Worm (Caenorhabditis elegans) whole organism, L4 larva: Measurements from ENCODE around the gene E02H9.7.
A peak's percentile ranks its signal among the peaks of the same experiment; 100 is the strongest.

Source experiments
- F44E2.7 ChIP-seq: fragments of 200-800 bp; sonication (Bioruptor generic); IDR thresholded peaks from 2 replicates; pipeline ENCODE4 v2.1.2; 2022; ENCODE audit warnings: missing genetic modification characterization, missing compliant biosample characterization
- T20F7.1 ChIP-seq: fragments of 200-800 bp; sonication (Bioruptor generic); optimal IDR thresholded peaks from 2 replicates; lab custom pipeline; 2018; ENCODE audit warnings: mild to moderate bottlenecking, missing genetic modification characterization, missing compliant biosample characterization
- T26A8.4 ChIP-seq: fragments of 200-800 bp; sonication (Bioruptor generic); IDR thresholded peaks from 2 replicates; pipeline ENCODE4 v1.3.6; 2022; ENCODE audit warnings: missing genetic modification characterization, missing compliant biosample characterization
- Y48G9A.11 ChIP-seq: fragments of 200-800 bp; sonication (Bioruptor generic); IDR thresholded peaks from 2 replicates; pipeline ENCODE4 v1.3.6; 2022; ENCODE audit warnings: missing genetic modification reagents, missing genetic modification characterization, missing compliant biosample characterization
- aha-1 ChIP-seq: fragments of 150-350 bp; peaks from one replicate; lab custom pipeline; 2014; ENCODE audit warnings: missing biosample characterization, missing genetic modification characterization
- aly-2 ChIP-seq: sonication (generic microtip); optimal IDR thresholded peaks from 2 replicates; lab custom pipeline; 2018; ENCODE audit warnings: missing biosample characterization, missing genetic modification characterization
- ceh-28 ChIP-seq: fragments of 150-350 bp; optimal IDR thresholded peaks from 2 replicates; lab custom pipeline; 2014; ENCODE audit warnings: missing biosample characterization, missing genetic modification reagents, missing genetic modification characterization
- ceh-82 ChIP-seq: sonication (generic microtip); optimal IDR thresholded peaks from 2 replicates; lab custom pipeline; 2017; ENCODE audit warnings: missing biosample characterization, missing genetic modification characterization
- ctbp-1 ChIP-seq: fragments of 200-800 bp; sonication (Bioruptor generic); IDR thresholded peaks from 2 replicates; pipeline ENCODE4 v1.3.6; 2022; ENCODE audit warnings: missing genetic modification reagents, missing genetic modification characterization, missing compliant biosample characterization
- daf-12 ChIP-seq: fragments of 150-350 bp; optimal IDR thresholded peaks from 2 replicates; lab custom pipeline; 2014; ENCODE audit warnings: missing biosample characterization, missing genetic modification reagents, missing genetic modification characterization
- daf-16 ChIP-seq, 3 experiments: sonication (generic microtip); optimal IDR thresholded peaks; 2 replicates each; lab custom pipeline; 2016 to 2017; ENCODE audit warnings: missing genetic modification characterization in 3 of 3, missing genetic modification reagents in 3 of 3, mild to moderate bottlenecking in 2 of 3, missing compliant biosample characterization in 2 of 3, missing biosample characterization in 1 of 3, moderate library complexity in 1 of 3
- dmd-6 ChIP-seq: fragments of 200-800 bp; sonication (Bioruptor generic); IDR thresholded peaks from 2 replicates; pipeline ENCODE4 v1.3.6; 2022; ENCODE audit warnings: missing genetic modification reagents, missing genetic modification characterization, missing compliant biosample characterization
- dpl-1 ChIP-seq: fragments of 150-350 bp; optimal IDR thresholded peaks from 2 replicates; lab custom pipeline; 2014; ENCODE audit warnings: missing biosample characterization, missing genetic modification reagents, missing genetic modification characterization
- duxl-1 ChIP-seq: sonication (generic microtip); optimal IDR thresholded peaks from 2 replicates; lab custom pipeline; 2016; ENCODE audit warnings: mild to moderate bottlenecking, missing genetic modification characterization, moderate library complexity, missing compliant biosample characterization; ENCODE audit not compliant: poor library complexity
- dve-1 ChIP-seq: sonication (generic microtip); optimal IDR thresholded peaks from 2 replicates; lab custom pipeline; 2017; ENCODE audit warnings: antibody characterized with exemption, mild to moderate bottlenecking, missing genetic modification characterization, missing compliant biosample characterization; ENCODE audit not compliant: insufficient read depth
- egl-27 ChIP-seq: sonication (generic microtip); optimal IDR thresholded peaks from 3 replicates; lab custom pipeline; 2017; ENCODE audit warnings: missing biosample characterization, missing genetic modification reagents, missing genetic modification characterization
- egl-43 ChIP-seq: fragments of 200-800 bp; sonication (Bioruptor generic); IDR thresholded peaks from 2 replicates; pipeline ENCODE4 v1.3.6; 2022; ENCODE audit warnings: missing genetic modification reagents, missing genetic modification characterization, missing compliant biosample characterization
- hlh-11 ChIP-seq: fragments of 200-800 bp; sonication (Bioruptor generic); optimal IDR thresholded peaks from 2 replicates; lab custom pipeline; 2018; ENCODE audit warnings: mild to moderate bottlenecking, missing genetic modification characterization, missing compliant biosample characterization
- hlh-30 ChIP-seq: sonication (generic microtip); optimal IDR thresholded peaks from 2 replicates; lab custom pipeline; 2017; ENCODE audit warnings: antibody characterized with exemption, mild to moderate bottlenecking, missing genetic modification characterization, missing compliant biosample characterization; ENCODE audit not compliant: insufficient read depth
- lin-15B ChIP-seq: fragments of 150-350 bp; sonication (generic microtip); optimal IDR thresholded peaks from 3 replicates; lab custom pipeline; 2014; ENCODE audit warnings: missing biosample characterization, missing genetic modification characterization
- lin-38 ChIP-seq: fragments of 200-800 bp; sonication (Bioruptor generic); IDR thresholded peaks from 2 replicates; pipeline ENCODE4 v1.3.6; 2022; ENCODE audit warnings: missing genetic modification reagents, missing genetic modification characterization, missing compliant biosample characterization
- lin-39 ChIP-seq: fragments of 150-350 bp; optimal IDR thresholded peaks from 2 replicates; lab custom pipeline; 2014; ENCODE audit warnings: missing biosample characterization, missing genetic modification reagents, missing genetic modification characterization
- lsy-2 ChIP-seq, 2 experiments: fragments of 150-350 bp in 1 of 2; sonication (generic microtip) in 1 of 2; optimal IDR thresholded peaks; 2 replicates each; lab custom pipeline; 2014 to 2017; ENCODE audit warnings: missing biosample characterization in 2 of 2, missing genetic modification characterization in 2 of 2
- mdt-29 ChIP-seq: fragments of 200-800 bp; sonication (Bioruptor generic); IDR thresholded peaks from 2 replicates; pipeline ENCODE4 v1.3.6; 2022; ENCODE audit warnings: missing genetic modification reagents, missing genetic modification characterization, missing compliant biosample characterization
- mes-2 ChIP-seq: sonication (generic microtip); optimal IDR thresholded peaks from 2 replicates; lab custom pipeline; 2016; ENCODE audit warnings: missing genotype, mild to moderate bottlenecking, missing genetic modification characterization, missing compliant biosample characterization; ENCODE audit not compliant: poor library complexity, severe bottlenecking
- mxl-2 ChIP-seq: fragments of 200-800 bp; sonication (Bioruptor generic); conservative IDR thresholded peaks from 2 replicates; pipeline ENCODE4 v1.3.6; 2022; ENCODE audit warnings: missing genetic modification reagents, missing genetic modification characterization, missing compliant biosample characterization
- mxl-3 ChIP-seq: fragments of 200-800 bp; sonication (Bioruptor generic); optimal IDR thresholded peaks from 2 replicates; lab custom pipeline; 2018; ENCODE audit warnings: mild to moderate bottlenecking, missing genetic modification characterization, missing compliant biosample characterization
- nhr-28 ChIP-seq: fragments of 150-350 bp; optimal IDR thresholded peaks from 2 replicates; lab custom pipeline; 2014; ENCODE audit warnings: missing biosample characterization, missing genetic modification characterization
- nhr-6 ChIP-seq: fragments of 150-350 bp; optimal IDR thresholded peaks from 2 replicates; lab custom pipeline; 2014; ENCODE audit warnings: missing biosample characterization, missing genetic modification characterization
- pha-4 ChIP-seq, 2 experiments: fragments of 150-350 bp in 1 of 2; fragments of 200-800 bp in 1 of 2; sonication (Bioruptor generic) in 1 of 2; IDR thresholded peaks in 1 of 2; optimal IDR thresholded peaks in 1 of 2; 2 replicates each; pipeline versions ENCODE4 v1.3.6 to Lab custom; 2014 to 2022; ENCODE audit warnings: missing genetic modification characterization in 2 of 2, missing genetic modification reagents in 2 of 2, missing biosample characterization in 1 of 2, missing compliant biosample characterization in 1 of 2
- php-3 ChIP-seq: fragments of 200-800 bp; sonication (Bioruptor generic); IDR thresholded peaks from 2 replicates; pipeline ENCODE4 v1.3.6; 2022; ENCODE audit warnings: missing genetic modification reagents, missing genetic modification characterization, missing compliant biosample characterization
- pqm-1 ChIP-seq: sonication (generic microtip); optimal IDR thresholded peaks from 2 replicates; lab custom pipeline; 2017; ENCODE audit warnings: missing biosample characterization, missing genetic modification characterization
- rbr-2 ChIP-seq: sonication (generic microtip); optimal IDR thresholded peaks from 2 replicates; lab custom pipeline; 2016; ENCODE audit warnings: missing genotype, missing genetic modification characterization, missing compliant biosample characterization
- skn-1 ChIP-seq: fragments of 150-350 bp; optimal IDR thresholded peaks from 2 replicates; lab custom pipeline; 2014; ENCODE audit warnings: missing biosample characterization, missing genetic modification characterization
- spr-3 ChIP-seq: fragments of 200-800 bp; sonication (Bioruptor generic); optimal IDR thresholded peaks from 2 replicates; lab custom pipeline; 2018; ENCODE audit warnings: mild to moderate bottlenecking, missing genetic modification characterization, missing compliant biosample characterization
- unc-130 ChIP-seq: sonication (generic microtip); optimal IDR thresholded peaks from 2 replicates; lab custom pipeline; 2016; ENCODE audit warnings: missing genetic modification reagents, missing genetic modification characterization, missing compliant biosample characterization
- unc-39 ChIP-seq: sonication (generic microtip); optimal IDR thresholded peaks from 2 replicates; lab custom pipeline; 2017; ENCODE audit warnings: missing biosample characterization, missing genetic modification characterization
- unc-62 ChIP-seq, 3 experiments: fragments of 150-350 bp in 1 of 3; sonication (generic microtip); optimal IDR thresholded peaks in 2 of 3; peaks in 1 of 3; 1 replicate in 1 of 3; 2 replicates in 2 of 3; lab custom pipeline; 2014 to 2017; ENCODE audit warnings: missing biosample characterization in 3 of 3, missing genetic modification characterization in 3 of 3, missing genetic modification reagents in 3 of 3, missing genotype in 1 of 3
- zfp-2 ChIP-seq: sonication (generic microtip); optimal IDR thresholded peaks from 2 replicates; lab custom pipeline; 2016; ENCODE audit warnings: mild to moderate bottlenecking, missing genetic modification characterization, missing compliant biosample characterization
- zfp-3 ChIP-seq: fragments of 200-800 bp; sonication (Bioruptor generic); conservative IDR thresholded peaks from 2 replicates; pipeline ENCODE4 v1.3.6; 2022; ENCODE audit warnings: missing genetic modification reagents, missing genetic modification characterization, missing compliant biosample characterization
- zip-2 ChIP-seq: fragments of 150-350 bp; optimal IDR thresholded peaks from 2 replicates; lab custom pipeline; 2014; ENCODE audit warnings: missing biosample characterization, missing genetic modification characterization
- ztf-11 ChIP-seq: fragments of 150-350 bp; optimal IDR thresholded peaks from 2 replicates; lab custom pipeline; 2014; ENCODE audit warnings: missing biosample characterization, missing genetic modification characterization

The E02H9.7 gene

DNA sequence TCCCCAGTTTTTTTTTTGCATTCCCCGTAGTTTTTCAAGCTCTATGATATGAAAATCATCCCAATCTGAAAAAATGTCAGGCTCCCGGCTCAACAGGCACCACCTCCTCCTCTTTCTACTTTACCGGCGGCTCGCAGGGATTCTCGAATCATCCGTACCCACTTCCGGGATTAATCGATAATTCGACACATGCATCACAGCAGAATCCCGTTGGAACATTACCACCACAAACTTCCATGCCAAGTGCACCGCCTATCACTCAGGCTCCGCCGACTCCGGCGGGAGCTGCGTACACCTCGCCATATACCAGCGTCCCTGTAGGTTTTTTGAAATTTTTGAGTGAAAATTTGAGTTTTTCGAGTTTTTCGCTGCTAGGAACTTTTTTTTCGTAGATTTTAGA lies 24.2 kb downstream of the E02H9.7 start:
- TF ChIP-seq aha-1 (tag; lab: Kevin White, UChicago) (peak; percentile 53), egl-27 (no peak), mes-2 (tag; lab: Kevin White, UChicago) (no peak), ctbp-1 (GFP tag; lab: Robert Waterston, UW) (no peak), unc-62 (GFP tag; optimal IDR thresholded peaks at IDR 0.05 in 1 of 2; lab: Kevin White, UChicago) (peak in 1 of 2 experiments; percentile 12), unc-62 (tag; optimal IDR thresholded peaks at IDR 0.05; lab: Kevin White, UChicago) (no peak), egl-43 (GFP tag; lab: Robert Waterston, UW) (peak; percentile 60; the same call in 1 of the 2 replicates)
- TF ChIP-seq, all 104 proteins: peak for 3

DNA sequence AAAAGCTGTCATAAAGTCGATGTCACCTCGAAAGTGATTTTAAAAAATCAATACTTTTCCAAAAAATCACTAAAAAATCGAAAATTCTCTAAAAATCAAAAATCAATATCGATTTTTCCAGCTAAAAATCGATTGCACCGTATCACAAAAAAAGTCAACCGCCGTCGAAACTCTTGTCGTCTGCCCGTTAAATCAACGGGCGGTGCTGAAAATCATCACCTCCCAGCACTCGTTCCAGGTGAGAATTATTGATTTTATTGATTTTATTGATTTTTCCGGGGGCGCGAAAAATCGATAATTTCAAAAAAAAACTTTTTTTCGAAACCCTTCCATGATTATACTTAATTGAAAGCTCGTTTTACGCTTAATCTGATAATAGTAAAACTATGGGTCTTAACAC lies 26.0 kb downstream of the E02H9.7 start:
- no peak for TF ChIP-seq duxl-1 (tag; lab: Kevin White, UChicago)
- TF ChIP-seq mxl-3: no peak
- no peak for TF ChIP-seq aly-2
- TF ChIP-seq lin-38 (GFP tag; lab: Robert Waterston, UW): peak; percentile 8
- no peak for TF ChIP-seq nhr-6
- TF ChIP-seq F44E2.7 (GFP tag; lab: Robert Waterston, UW): 0 out of 2 replicates have a peak, but pooled peaks have one; percentile 60
- peak; percentile 90 for TF ChIP-seq ceh-28
- no peak for TF ChIP-seq lin-39 (tag; lab: Kevin White, UChicago)
- TF ChIP-seq ceh-82: no peak

ce11 chrIII:2418981-2419380 lies 26.5 kb downstream of the E02H9.7 start:
- TF ChIP-seq unc-130 (GFP tag; lab: Kevin White, UChicago) (no peak), daf-12 (tag; lab: Kevin White, UChicago) (no peak), aha-1 (tag; lab: Kevin White, UChicago) (peak; percentile 76)
- TF ChIP-seq, all 104 proteins: peak for 1

- TF ChIP-seq pqm-1 (tag; lab: Kevin White, UChicago) (peak; percentile 80), Y48G9A.11 (GFP tag; lab: Robert Waterston, UW) (peak; percentile 62), rbr-2 (tag; lab: Kevin White, UChicago) (no peak), mxl-2 (GFP tag; lab: Robert Waterston, UW) (no peak), dmd-6 (GFP tag; lab: Robert Waterston, UW) (peak; percentile 59), nhr-28 (peak; percentile 39), zfp-3 (GFP tag; lab: Robert Waterston, UW) (no peak), hlh-30 (peak; percentile 41), unc-62 (GFP tag; optimal IDR thresholded peaks at IDR 0.05 in 1 of 2; lab: Kevin White, UChicago) (peak in 1 of 2 experiments; percentile 63), unc-62 (tag; optimal IDR thresholded peaks at IDR 0.05; lab: Kevin White, UChicago) (no peak), T20F7.1 (no peak), duxl-1 (tag; lab: Kevin White, UChicago) (peak; percentile 38), mdt-29 (GFP tag; lab: Robert Waterston, UW) (0 out of 2 replicates have a peak, but pooled peaks have one; percentile 14), mxl-3 (peak; percentile 20), nhr-6 (peak; percentile 9), skn-1 (tag; lab: Kevin White, UChicago) (no peak), dve-1 (tag; lab: Kevin White, UChicago) (peak; percentile 67), lsy-2 (tag; optimal IDR thresholded peaks at IDR 0.05; lab: Kevin White, UChicago) (peak in 1 of 2 experiments; percentile 62), zip-2 (tag; lab: Kevin White, UChicago) (no peak), ztf-11 (tag; lab: Kevin White, UChicago) (no peak), dpl-1 (GFP tag; lab: Kevin White, UChicago) (peak; percentile 94), aha-1 (tag; lab: Kevin White, UChicago) (peak; percentile 62), php-3 (GFP tag; lab: Robert Waterston, UW) (0 out of 2 replicates have a peak, but pooled peaks have one; percentile 34), mes-2 (tag; lab: Kevin White, UChicago) (peak; percentile 63), hlh-11 (tag; lab: Kevin White, UChicago) (peak; percentile 57), T26A8.4 (GFP tag; lab: Robert Waterston, UW) (no peak), unc-39 (no peak), spr-3 (no peak), zfp-2 (tag; lab: Kevin White, UChicago) (no peak), daf-16 (GFP tag; optimal IDR thresholded peaks at IDR 0.05; lab: Kevin White, UChicago) (peak in 1 of 2 experiments; percentile 23), daf-16 (tag; optimal IDR thresholded peaks at IDR 0.05; lab: Kevin White, UChicago) (peak; percentile 97), lin-38 (GFP tag; lab: Robert Waterston, UW) (peak; percentile 65), lin-15B (tag; lab: Kevin White, UChicago) (no peak), pha-4 (GFP tag; IDR thresholded peaks at IDR 0.05; lab: Robert Waterston, UW) (peak; percentile 60), pha-4 (tag; optimal IDR thresholded peaks at IDR 0.05; lab: Kevin White, UChicago) (no peak)
Observed at ce11 chrIII:2418159-2418658, 27.3 kb downstream of the E02H9.7 start, which contains the start of the genes W04B5.5 and W04B5.3. TSS of gene W04B5.5 (minus strand) at chrIII:2418209. TSS of gene W04B5.3 (plus strand) at chrIII:2418514.
